Fruit fly (Drosophila melanogaster) whole organism, embryonic: ENCODE results near the gene CG33647.
A peak's percentile ranks its signal among the peaks of the same experiment; 100 is the strongest.

ENCODE experiments used
- Blimp-1 ChIP-seq: fragments of 200-800 bp; sonication (Bioruptor generic); optimal IDR thresholded peaks from 3 replicates; lab custom pipeline; 2018; ENCODE audit warnings: missing biosample characterization, missing genetic modification characterization, mild to moderate bottlenecking, moderate library complexity, missing genetic modification reagents
- CG11504 ChIP-seq: fragments of 200-800 bp; sonication (Bioruptor generic); optimal IDR thresholded peaks from 3 replicates; lab custom pipeline; 2019; ENCODE audit warnings: missing biosample characterization, mild to moderate bottlenecking, missing genetic modification characterization, moderate library complexity
- CG12219 ChIP-seq: fragments of 200-800 bp; sonication (Bioruptor generic); optimal IDR thresholded peaks from 3 replicates; lab custom pipeline; 2018; ENCODE audit warnings: missing biosample characterization, mild to moderate bottlenecking, missing genetic modification characterization
- CG12391 ChIP-seq: fragments of 200-800 bp; sonication (Bioruptor generic); optimal IDR thresholded peaks from 3 replicates; lab custom pipeline; 2018; ENCODE audit warnings: missing biosample characterization, mild to moderate bottlenecking, missing genetic modification characterization, moderate library complexity
- CG13424 ChIP-seq: fragments of 200-800 bp; sonication (Bioruptor generic); optimal IDR thresholded peaks from 2 replicates; lab custom pipeline; 2019; ENCODE audit warnings: missing biosample characterization, mild to moderate bottlenecking, missing genetic modification characterization, moderate library complexity
- CG15269 ChIP-seq: fragments of 200-800 bp; sonication (Bioruptor generic); optimal IDR thresholded peaks from 2 replicates; lab custom pipeline; 2018; ENCODE audit warnings: missing biosample characterization, mild to moderate bottlenecking, missing genetic modification characterization, moderate library complexity
- CG15514 ChIP-seq: fragments of 200-800 bp; sonication (Bioruptor generic); optimal IDR thresholded peaks from 3 replicates; lab custom pipeline; 2017; ENCODE audit warnings: missing biosample characterization, missing genetic modification characterization, mild to moderate bottlenecking, moderate library complexity, missing genetic modification reagents
- CG15696 ChIP-seq: fragments of 200-800 bp; sonication (Bioruptor generic); optimal IDR thresholded peaks from 2 replicates; lab custom pipeline; 2019; ENCODE audit warnings: missing biosample characterization, mild to moderate bottlenecking, missing genetic modification characterization, moderate library complexity
- CG17359 ChIP-seq: fragments of 200-800 bp; sonication (Bioruptor generic); optimal IDR thresholded peaks from 3 replicates; lab custom pipeline; 2018; ENCODE audit warnings: missing biosample characterization, mild to moderate bottlenecking, missing genetic modification characterization, moderate library complexity
- CG18764 ChIP-seq: fragments of 200-800 bp; sonication (Bioruptor generic); optimal IDR thresholded peaks from 3 replicates; lab custom pipeline; 2016; ENCODE audit warnings: missing biosample characterization, missing genetic modification characterization
- CG2202 ChIP-seq: fragments of 200-800 bp; sonication (Bioruptor generic); optimal IDR thresholded peaks from 2 replicates; lab custom pipeline; 2018; ENCODE audit warnings: missing biosample characterization, mild to moderate bottlenecking, missing genetic modification characterization
- CG2875 ChIP-seq: fragments of 200-800 bp; sonication (Bioruptor generic); optimal IDR thresholded peaks from 2 replicates; lab custom pipeline; 2017; ENCODE audit warnings: missing biosample characterization, mild to moderate bottlenecking, missing genetic modification characterization, missing genetic modification reagents
- CG31224 ChIP-seq: fragments of 200-800 bp; sonication (Bioruptor generic); IDR thresholded peaks from 2 replicates; pipeline ENCODE4 v1.3.6; 2022; ENCODE audit warnings: missing biosample characterization, missing genetic modification characterization
- CG3281 ChIP-seq: fragments of 200-800 bp; sonication (Bioruptor generic); optimal IDR thresholded peaks from 3 replicates; lab custom pipeline; 2017; ENCODE audit warnings: missing biosample characterization, mild to moderate bottlenecking, missing genetic modification characterization
- CG6272 ChIP-seq: fragments of 200-800 bp; sonication (Bioruptor generic); IDR thresholded peaks from 2 replicates; pipeline ENCODE4 v1.3.6; 2022; ENCODE audit warnings: missing biosample characterization, missing genetic modification characterization
- CG6683 ChIP-seq: fragments of 200-800 bp; sonication (Bioruptor generic); optimal IDR thresholded peaks from 2 replicates; lab custom pipeline; 2017; ENCODE audit warnings: missing biosample characterization, mild to moderate bottlenecking, missing genetic modification characterization, missing genetic modification reagents
- CG6854 ChIP-seq: fragments of 200-800 bp; sonication (Bioruptor generic); optimal IDR thresholded peaks from 3 replicates; lab custom pipeline; 2017; ENCODE audit warnings: missing biosample characterization, mild to moderate bottlenecking, missing genetic modification characterization
- CG7963 ChIP-seq: fragments of 200-800 bp; sonication (Bioruptor generic); IDR thresholded peaks from 3 replicates; pipeline ENCODE4 v1.3.6; 2022; ENCODE audit warnings: missing biosample characterization, missing genetic modification characterization; ENCODE audit not compliant: partially characterized antibody
- CG8290 ChIP-seq, 3 experiments: fragments of 200-800 bp; sonication (Bioruptor generic); optimal IDR thresholded peaks; 2 replicates each; lab custom pipeline; 2016 to 2019; ENCODE audit warnings: missing biosample characterization in 3 of 3, missing genetic modification characterization in 3 of 3, mild to moderate bottlenecking in 2 of 3, moderate library complexity in 1 of 3
- CG9437 ChIP-seq: fragments of 200-800 bp; sonication (Bioruptor generic); optimal IDR thresholded peaks from 2 replicates; lab custom pipeline; 2018; ENCODE audit warnings: missing biosample characterization, mild to moderate bottlenecking, missing genetic modification characterization
- CG9727 ChIP-seq: fragments of 200-800 bp; sonication (Bioruptor generic); optimal IDR thresholded peaks from 3 replicates; lab custom pipeline; 2017; ENCODE audit warnings: missing biosample characterization, mild to moderate bottlenecking, missing genetic modification characterization
- CG9817 ChIP-seq: fragments of 200-800 bp; sonication (Bioruptor generic); optimal IDR thresholded peaks from 2 replicates; lab custom pipeline; 2018; ENCODE audit warnings: missing biosample characterization, mild to moderate bottlenecking, missing genetic modification characterization, moderate library complexity
- D19A ChIP-seq: fragments of 200-800 bp; optimal IDR thresholded peaks from 3 replicates; lab custom pipeline; 2019; ENCODE audit warnings: missing biosample characterization, mild to moderate bottlenecking, missing genetic modification characterization, moderate library complexity
- Deaf1 ChIP-seq: fragments of 200-800 bp; optimal IDR thresholded peaks from 3 replicates; lab custom pipeline; 2019; ENCODE audit warnings: missing biosample characterization, mild to moderate bottlenecking, missing genetic modification characterization, moderate library complexity
- Dip3 ChIP-seq: fragments of 200-800 bp; sonication (Bioruptor generic); optimal IDR thresholded peaks from 3 replicates; lab custom pipeline; 2016; ENCODE audit warnings: missing biosample characterization, missing genetic modification characterization
- Fer1 ChIP-seq: fragments of 200-800 bp; sonication (Bioruptor generic); optimal IDR thresholded peaks from 2 replicates; lab custom pipeline; 2017; ENCODE audit warnings: missing biosample characterization, mild to moderate bottlenecking, missing genetic modification characterization
- Gsc ChIP-seq: fragments of 200-800 bp; sonication (Bioruptor generic); IDR thresholded peaks from 2 replicates; pipeline ENCODE4 v1.3.6; 2022; ENCODE audit warnings: missing biosample characterization, missing genetic modification characterization
- Hr51 ChIP-seq, 2 experiments: fragments of 200-800 bp; sonication (Bioruptor generic); optimal IDR thresholded peaks; 2 replicates in 1 of 2; 3 replicates in 1 of 2; lab custom pipeline; 2016 to 2018; ENCODE audit warnings: missing biosample characterization in 2 of 2, missing genetic modification characterization in 2 of 2, mild to moderate bottlenecking in 1 of 2, moderate library complexity in 1 of 2
- Med ChIP-seq: fragments of 200-800 bp; sonication (Bioruptor generic); peaks from one replicate; lab custom pipeline; 2016; ENCODE audit warnings: missing biosample characterization, missing genetic modification characterization, mild to moderate bottlenecking, inconsistent platforms, moderate library complexity
- Ptx1 ChIP-seq: fragments of 200-800 bp; sonication (Bioruptor generic); IDR thresholded peaks from 2 replicates; pipeline ENCODE4 v1.3.6; 2022; ENCODE audit warnings: missing biosample characterization, missing genetic modification characterization
- Rx ChIP-seq: fragments of 200-800 bp; sonication (Bioruptor generic); IDR thresholded peaks from 2 replicates; pipeline ENCODE4 v1.3.6; 2022; ENCODE audit warnings: missing biosample characterization, missing genetic modification characterization
- Sin3A ChIP-seq: fragments of >200 bp; optimal IDR thresholded peaks from 2 replicates; lab custom pipeline; 2018
- Ssrp ChIP-seq: fragments of 200-800 bp; sonication (Bioruptor generic); optimal IDR thresholded peaks from 2 replicates; lab custom pipeline; 2018; ENCODE audit warnings: missing biosample characterization, mild to moderate bottlenecking, missing genetic modification characterization, moderate library complexity
- Xbp1 ChIP-seq: fragments of 200-800 bp; sonication (Bioruptor generic); optimal IDR thresholded peaks from 3 replicates; lab custom pipeline; 2016; ENCODE audit warnings: missing biosample characterization, mild to moderate bottlenecking, missing genetic modification characterization
- Xrp1 ChIP-seq: fragments of 200-800 bp; sonication (Bioruptor generic); IDR thresholded peaks from 2 replicates; pipeline ENCODE4 v1.3.6; 2022; ENCODE audit warnings: missing biosample characterization, missing genetic modification characterization
- abd-A ChIP-seq: fragments of 200-800 bp; sonication (Bioruptor generic); optimal IDR thresholded peaks from 3 replicates; lab custom pipeline; 2019; ENCODE audit warnings: missing biosample characterization, mild to moderate bottlenecking, missing genetic modification characterization, moderate library complexity
- bsh ChIP-seq, 2 experiments: fragments of 200-800 bp; sonication (Bioruptor generic); optimal IDR thresholded peaks; 2 replicates each; lab custom pipeline; 2017 to 2018; ENCODE audit warnings: mild to moderate bottlenecking in 2 of 2, missing biosample characterization in 2 of 2, missing genetic modification characterization in 2 of 2, moderate library complexity in 1 of 2
- cad ChIP-seq: fragments of >200 bp; optimal IDR thresholded peaks from 2 replicates; lab custom pipeline; 2017; ENCODE audit warnings: missing biosample characterization, missing genetic modification characterization
- cas ChIP-seq: fragments of 200-800 bp; sonication (Bioruptor generic); IDR thresholded peaks from 2 replicates; pipeline ENCODE4 v1.3.6; 2022; ENCODE audit warnings: missing biosample characterization, missing genetic modification characterization
- croc ChIP-seq: fragments of 200-800 bp; sonication (Bioruptor generic); conservative IDR thresholded peaks from 3 replicates; pipeline ENCODE4 v1.3.6; 2022; ENCODE audit warnings: missing biosample characterization, missing genetic modification characterization
- ems ChIP-seq: fragments of 200-800 bp; sonication (Bioruptor generic); optimal IDR thresholded peaks from 3 replicates; lab custom pipeline; 2016; ENCODE audit warnings: missing biosample characterization, missing genetic modification characterization
- fu2 ChIP-seq: fragments of 200-800 bp; sonication (Bioruptor generic); optimal IDR thresholded peaks from 2 replicates; lab custom pipeline; 2016; ENCODE audit warnings: missing biosample characterization, missing genetic modification characterization
- lola ChIP-seq, 3 experiments: fragments of >200 bp in 2 of 3; fragments of 200-800 bp in 1 of 3; sonication (Bioruptor generic) in 1 of 3; optimal IDR thresholded peaks; 2 replicates each; lab custom pipeline; 2017 to 2019; ENCODE audit warnings: missing biosample characterization in 3 of 3, missing genetic modification characterization in 3 of 3, mild to moderate bottlenecking in 1 of 3, moderate library complexity in 1 of 3
- nerfin-1 ChIP-seq: fragments of 200-800 bp; sonication (Bioruptor generic); optimal IDR thresholded peaks from 3 replicates; lab custom pipeline; 2019; ENCODE audit warnings: missing biosample characterization, mild to moderate bottlenecking, missing genetic modification characterization, moderate library complexity
- phol ChIP-seq: fragments of 200-800 bp; sonication (Bioruptor generic); optimal IDR thresholded peaks from 3 replicates; lab custom pipeline; 2018; ENCODE audit warnings: missing biosample characterization, mild to moderate bottlenecking, missing genetic modification characterization, moderate library complexity
- schlank ChIP-seq: fragments of 200-800 bp; sonication (Bioruptor generic); optimal IDR thresholded peaks from 2 replicates; lab custom pipeline; 2018; ENCODE audit warnings: missing biosample characterization, mild to moderate bottlenecking, missing genetic modification characterization
- unpg ChIP-seq: fragments of 200-800 bp; sonication (Bioruptor generic); optimal IDR thresholded peaks from 3 replicates; lab custom pipeline; 2018; ENCODE audit warnings: missing biosample characterization, mild to moderate bottlenecking, missing genetic modification characterization, moderate library complexity
- vnd ChIP-seq: fragments of 200-800 bp; sonication (Bioruptor generic); IDR thresholded peaks from 3 replicates; pipeline ENCODE4 v1.3.6; 2022; ENCODE audit warnings: missing biosample characterization, missing genetic modification characterization; ENCODE audit not compliant: partially characterized antibody
- zf30C ChIP-seq: fragments of 200-800 bp; sonication (Bioruptor generic); optimal IDR thresholded peaks from 3 replicates; lab custom pipeline; 2018; ENCODE audit warnings: missing biosample characterization, mild to moderate bottlenecking, missing genetic modification characterization

The CG33647 gene

DNA sequence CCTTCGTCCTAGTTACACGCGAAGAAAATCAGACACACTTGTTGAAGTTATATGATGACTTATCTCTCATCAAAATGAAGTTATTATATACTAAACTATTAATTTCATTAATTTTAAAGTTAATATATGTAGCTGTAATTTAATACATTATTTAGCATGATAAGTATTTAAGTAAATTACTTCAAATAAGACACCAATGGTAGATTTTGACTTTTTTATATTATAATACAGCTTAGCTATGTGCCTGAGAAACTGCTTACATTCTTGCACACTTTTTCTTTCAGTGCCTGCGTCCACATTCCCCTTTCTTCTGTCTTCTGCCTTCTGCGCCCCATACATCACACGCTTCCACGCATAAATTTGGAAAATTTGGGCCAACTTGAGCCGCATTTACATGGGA lies 15.5 kb downstream of the CG33647 start (continued):
- peak; percentile 5 for TF ChIP-seq CG3281 (GFP tag; lab: Kevin White, UChicago)
- TF ChIP-seq ems (GFP tag; lab: Kevin White, UChicago), result no peak
- TF ChIP-seq Dip3 (GFP tag; lab: Kevin White, UChicago), result no peak
- TF ChIP-seq Fer1 (GFP tag; lab: Kevin White, UChicago), result peak; percentile 49
- no peak for TF ChIP-seq Sin3A (lab: Kevin White, UChicago)
- TF ChIP-seq CG15514 (GFP tag; lab: Kevin White, UChicago), result peak; percentile 13
- peak; percentile 71 for TF ChIP-seq CG11504
- TF ChIP-seq Med (GFP tag; lab: Kevin White, UChicago), result peak; percentile 60
- TF ChIP-seq CG6854 (GFP tag; lab: Kevin White, UChicago), result peak; percentile 15
- TF ChIP-seq croc (GFP tag; lab: Robert Waterston, UW), result no peak
- peak in 1 of 2 experiments; percentile 56 for TF ChIP-seq Hr51 (GFP tag; optimal IDR thresholded peaks at IDR 0.05; lab: Kevin White, UChicago)
- no peak for TF ChIP-seq CG18764 (GFP tag; lab: Kevin White, UChicago)
- peak; percentile 12 for TF ChIP-seq Xbp1
- TF ChIP-seq CG31224 (GFP tag; lab: Robert Waterston, UW), result no peak
- no peak for TF ChIP-seq CG15696 (tag; lab: Kevin White, UChicago)
- peak; percentile 24 for TF ChIP-seq unpg (GFP tag; lab: Kevin White, UChicago)
- TF ChIP-seq schlank (tag; lab: Kevin White, UChicago), result no peak
- TF ChIP-seq fu2 (GFP tag; lab: Kevin White, UChicago), result no peak
- TF ChIP-seq CG13424 (tag; lab: Kevin White, UChicago), result peak; percentile 26
- TF ChIP-seq nerfin-1 (tag; lab: Kevin White, UChicago), result no peak
- TF ChIP-seq CG6272 (GFP tag; lab: Robert Waterston, UW), result no peak
- TF ChIP-seq CG6683 (GFP tag; lab: Kevin White, UChicago), result no peak
- TF ChIP-seq abd-A, result no peak
- TF ChIP-seq Deaf1 (tag; lab: Kevin White, UChicago), result no peak
- no peak for TF ChIP-seq CG2202 (tag; lab: Kevin White, UChicago)
- no peak for TF ChIP-seq cas
- TF ChIP-seq CG9817 (tag; lab: Kevin White, UChicago), result no peak
- no peak for TF ChIP-seq CG2875 (GFP tag; lab: Kevin White, UChicago)
- TF ChIP-seq CG8290 (GFP tag; optimal IDR thresholded peaks at IDR 0.05; lab: Kevin White, UChicago), result no peak
- no peak for TF ChIP-seq CG8290 (tag; optimal IDR thresholded peaks at IDR 0.05; lab: Kevin White, UChicago)
- peak; percentile 16 for TF ChIP-seq CG9437 (GFP tag; lab: Kevin White, UChicago)
- peak; percentile 1 for TF ChIP-seq CG17359 (tag; lab: Kevin White, UChicago)
- peak; percentile 18 for TF ChIP-seq Ssrp (tag; lab: Kevin White, UChicago)
- TF ChIP-seq CG15269 (tag; lab: Kevin White, UChicago), result peak; percentile 37
- peak; percentile 47 for TF ChIP-seq phol (tag; lab: Kevin White, UChicago)
- TF ChIP-seq CG12219 (GFP tag; lab: Kevin White, UChicago), result no peak
- TF ChIP-seq zf30C (GFP tag; lab: Kevin White, UChicago), result peak; percentile 31
- TF ChIP-seq Gsc (GFP tag; lab: Robert Waterston, UW), result no peak
- peak in 1 of 3 experiments; percentile 23 for TF ChIP-seq lola (GFP tag; optimal IDR thresholded peaks at IDR 0.05; lab: Kevin White, UChicago)
- peak; percentile 27; the same call in 1 of the 2 replicates for TF ChIP-seq Xrp1
- 0 out of 2 replicates have a peak, but pooled peaks have one; percentile 28 for TF ChIP-seq Ptx1 (GFP tag; lab: Robert Waterston, UW)
- TF ChIP-seq D19A (tag; lab: Kevin White, UChicago), result peak; percentile 44
- peak; percentile 21 for TF ChIP-seq CG9727 (GFP tag; lab: Kevin White, UChicago)
- no peak for TF ChIP-seq Rx (GFP tag; lab: Robert Waterston, UW)
- no peak for TF ChIP-seq cad
- TF ChIP-seq bsh (GFP tag; optimal IDR thresholded peaks at IDR 0.05; lab: Kevin White, UChicago), result peak in 1 of 2 experiments; percentile 47
- peak; percentile 46 for TF ChIP-seq Blimp-1 (GFP tag; lab: Kevin White, UChicago)
- peak; percentile 42 for TF ChIP-seq CG12391 (tag; lab: Kevin White, UChicago)
- no peak for TF ChIP-seq vnd (GFP tag; lab: Robert Waterston, UW)
- TF ChIP-seq CG7963, result no peak
